Worm (Caenorhabditis elegans): ENCODE measurements around the gene nhr-255.

Gene nhr-255

DNA sequence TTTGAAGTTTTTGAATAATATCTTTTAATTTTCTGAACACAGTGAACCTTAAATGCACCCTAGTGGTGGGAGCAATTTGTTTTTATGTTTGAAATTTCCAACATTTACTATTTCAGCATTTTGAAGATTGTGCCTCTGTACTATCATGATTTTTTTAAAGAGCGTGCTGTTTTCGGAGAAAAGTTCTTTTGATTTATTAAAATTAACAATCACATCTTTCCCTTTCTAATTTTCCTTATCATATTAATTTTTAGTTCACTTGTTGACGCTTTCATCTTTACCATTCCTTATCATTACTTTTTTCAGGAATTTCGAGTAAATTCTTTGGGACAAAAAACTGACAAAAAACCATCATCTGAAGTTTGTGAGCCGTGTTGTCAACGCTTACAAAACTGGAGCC is 34.5 kb upstream of the nhr-255 start, which contains the start of gene nhr-48:
nhr-48 (plus strand) TSS at position 301 of the 400 bp plus-strand sequence.
- TF ChIP-seq ztf-16 (tag; optimal IDR thresholded peaks at IDR 0.05) (no peak), C38D4.7 (GFP tag; optimal IDR thresholded peaks at IDR 0.05) (no peak), madf-2 (tag; optimal IDR thresholded peaks at IDR 0.05) (no peak), fkh-10 (GFP tag; optimal IDR thresholded peaks at IDR 0.05) (no peak), nfya-1 (tag; optimal IDR thresholded peaks at IDR 0.05) (no peak), Y22D7AL.16 (tag; optimal IDR thresholded peaks at IDR 0.05) (no peak), dmd-4 (tag; optimal IDR thresholded peaks at IDR 0.05; ENCODE audit: borderline replicate concordance) (no peak), unc-55 (GFP tag; optimal IDR thresholded peaks at IDR 0.05) (no peak), hlh-15 (tag; optimal IDR thresholded peaks at IDR 0.05) (no peak), ceh-14 (tag; optimal IDR thresholded peaks at IDR 0.05) (no peak), lim-6 (tag; optimal IDR thresholded peaks at IDR 0.05) (no peak), ama-1 (optimal IDR thresholded peaks at IDR 0.05) (no peak), tbx-7 (tag; optimal IDR thresholded peaks at IDR 0.05) (no peak), ttx-3 (tag; optimal IDR thresholded peaks at IDR 0.05) (no peak), nhr-232 (tag; optimal IDR thresholded peaks at IDR 0.05) (no peak), lin-11 (tag; optimal IDR thresholded peaks at IDR 0.05) (no peak), ceh-2 (tag; optimal IDR thresholded peaks at IDR 0.05) (no peak), K09A11.1 (tag; optimal IDR thresholded peaks at IDR 0.05; ENCODE audit: insufficient read depth) (no peak)

ce11 chrX:15709594-15709993 is 32.8 kb upstream of the nhr-255 start:
- TF ChIP-seq C08G9.2 (tag; optimal IDR thresholded peaks at IDR 0.05) = no peak
- TF ChIP-seq zip-5 (tag; optimal IDR thresholded peaks at IDR 0.05) = no peak

DNA sequence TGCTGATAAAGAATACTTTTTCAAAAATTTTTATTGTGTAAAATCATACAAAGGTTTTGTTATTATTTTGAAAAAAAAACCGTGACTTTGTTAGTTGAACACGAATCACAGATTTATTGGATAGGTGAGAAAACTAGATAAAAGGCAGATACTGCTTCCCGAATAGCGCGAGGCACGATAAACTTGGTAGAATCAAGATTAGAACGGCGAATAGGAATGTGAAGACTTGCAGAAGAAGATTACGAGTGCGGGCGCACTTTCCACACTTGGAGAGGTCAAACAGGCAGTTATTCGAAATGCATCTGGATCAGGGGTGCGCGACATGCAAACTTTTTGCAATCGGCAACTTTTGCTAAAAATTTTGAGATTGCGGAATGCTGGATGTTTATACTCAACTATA is 29.2 kb upstream of the nhr-255 start:
- TF ChIP-seq dmd-4 (tag; optimal IDR thresholded peaks at IDR 0.05; ENCODE audit: borderline replicate concordance) = no peak
- no peak for TF ChIP-seq tbx-2 (tag; optimal IDR thresholded peaks at IDR 0.05)
- TF ChIP-seq ceh-45 (GFP tag; IDR thresholded peaks at IDR 0.05) = no peak
- no peak for TF ChIP-seq pha-4 (tag; optimal IDR thresholded peaks at IDR 0.05)
- no peak for TF ChIP-seq fkh-10 (GFP tag; optimal IDR thresholded peaks at IDR 0.05)
- TF ChIP-seq K02D7.2 (tag; optimal IDR thresholded peaks at IDR 0.05) = no peak
- TF ChIP-seq rnt-1 (tag; optimal IDR thresholded peaks at IDR 0.05) = no peak
- no peak for TF ChIP-seq ztf-16 (tag; optimal IDR thresholded peaks at IDR 0.05)

DNA sequence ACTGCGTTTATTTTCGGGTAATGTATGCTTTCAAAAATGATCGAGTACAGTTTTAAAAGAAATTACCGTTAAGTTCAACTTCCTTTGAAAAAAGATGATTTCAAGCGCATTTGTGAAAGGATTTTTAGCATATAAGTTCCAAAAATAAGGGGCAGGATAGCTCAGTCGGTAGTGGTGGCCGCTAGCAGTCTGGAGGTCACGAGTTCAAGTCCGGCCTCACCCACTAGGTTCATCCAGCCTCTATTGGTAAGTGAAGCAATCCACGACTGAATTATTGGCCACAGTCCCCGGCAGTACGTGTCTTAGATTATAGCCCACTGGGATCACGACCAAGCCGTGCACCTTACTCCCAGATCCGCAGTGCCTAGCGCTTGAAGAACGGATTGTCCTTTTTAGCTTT is 25.4 kb upstream of the nhr-255 start:
- TF ChIP-seq ceh-48 (tag; optimal IDR thresholded peaks at IDR 0.05) = no peak

DNA sequence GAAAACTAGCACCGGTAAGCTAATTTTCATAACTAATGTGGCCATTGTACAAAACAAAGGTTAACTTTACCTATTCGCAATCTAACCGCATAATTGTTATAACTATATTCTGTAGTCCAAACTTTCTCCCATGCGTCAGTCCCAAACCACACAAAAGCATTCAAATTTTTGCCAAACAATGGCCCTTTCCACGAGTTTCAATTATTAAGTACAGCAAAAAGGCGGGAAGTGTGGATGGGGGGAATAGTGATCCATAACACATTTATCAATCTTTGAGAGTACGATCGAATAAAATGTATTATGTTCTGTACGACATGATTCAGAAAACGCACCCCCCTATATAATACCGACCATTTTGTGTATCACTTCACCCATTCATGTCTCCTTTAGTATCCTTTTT is 24.1 kb upstream of the nhr-255 start, which contains the start of gene ZK662.6:
ZK662.6 (plus strand) TSS at position 301 of the 400 bp plus-strand sequence.
- TF ChIP-seq ceh-6 (GFP tag; optimal IDR thresholded peaks at IDR 0.05) (no peak), ahr-1 (tag; optimal IDR thresholded peaks at IDR 0.05) (no peak), pha-2 (tag; optimal IDR thresholded peaks at IDR 0.05) (no peak)

- TF ChIP-seq eyg-1 (tag; optimal IDR thresholded peaks at IDR 0.05) = no peak
Observed at ce11 chrX:15721346-15721745, 21.1 kb upstream of the nhr-255 start, which contains the start of gene ZK662.5. ZK662.5 (plus strand) TSS chrX:15721646.

- TF ChIP-seq K02D7.2 (tag; optimal IDR thresholded peaks at IDR 0.05) (no peak), hlh-30 (tag; optimal IDR thresholded peaks at IDR 0.05; ENCODE audit: insufficient read depth) (peak; percentile 67), tbx-7 (tag; optimal IDR thresholded peaks at IDR 0.05) (no peak), tbx-2 (tag; optimal IDR thresholded peaks at IDR 0.05) (peak; percentile 2), pqm-1 (tag; optimal IDR thresholded peaks at IDR 0.05) (no peak), npax-4 (tag; optimal IDR thresholded peaks at IDR 0.05) (no peak), sox-4 (tag; optimal IDR thresholded peaks at IDR 0.05) (no peak), ceh-22 (tag; optimal IDR thresholded peaks at IDR 0.05) (no peak), sdc-2 (tag; optimal IDR thresholded peaks at IDR 0.05) (peak; percentile 62), ahr-1 (tag; optimal IDR thresholded peaks at IDR 0.05) (no peak), rnt-1 (tag; optimal IDR thresholded peaks at IDR 0.05) (no peak), nfya-1 (tag; optimal IDR thresholded peaks at IDR 0.05) (peak; percentile 54), ttx-3 (tag; optimal IDR thresholded peaks at IDR 0.05) (no peak), ets-4 (tag; optimal IDR thresholded peaks at IDR 0.05) (no peak), hlh-13 (GFP tag; optimal IDR thresholded peaks at IDR 0.05) (no peak), lim-6 (tag; optimal IDR thresholded peaks at IDR 0.05) (no peak), F13H6.1 (tag; optimal IDR thresholded peaks at IDR 0.05) (no peak), lin-11 (tag; optimal IDR thresholded peaks at IDR 0.05) (no peak), pat-9 (tag; optimal IDR thresholded peaks at IDR 0.05) (no peak), ceh-48 (tag; optimal IDR thresholded peaks at IDR 0.05) (no peak), dve-1 (tag; optimal IDR thresholded peaks at IDR 0.05) (no peak)
Observed at ce11 chrX:15724994-15725393, 17.4 kb upstream of the nhr-255 start.
